Worm (Caenorhabditis elegans) whole organism, L3 larva: ENCODE results near the gene clec-162.

Source experiments
- R02D3.7 ChIP-seq: fragments of 150-350 bp; optimal IDR thresholded peaks from 2 replicates; lab custom pipeline; 2014; ENCODE audit warnings: missing biosample characterization, missing genetic modification characterization
- ZK546.5 ChIP-seq: sonication (generic microtip); optimal IDR thresholded peaks from 2 replicates; lab custom pipeline; 2017; ENCODE audit warnings: missing biosample characterization, missing genetic modification characterization
- aly-2 ChIP-seq: fragments of 150-350 bp; optimal IDR thresholded peaks from 2 replicates; lab custom pipeline; 2014; ENCODE audit warnings: missing biosample characterization, missing genetic modification characterization
- ama-1 ChIP-seq: fragments of 150-350 bp; optimal IDR thresholded peaks from 2 replicates; lab custom pipeline; 2018
- ceh-16 ChIP-seq: sonication (generic microtip); optimal IDR thresholded peaks from 2 replicates; lab custom pipeline; 2017; ENCODE audit warnings: missing biosample characterization, missing genetic modification characterization
- ceh-28 ChIP-seq: fragments of 150-350 bp; optimal IDR thresholded peaks from 2 replicates; lab custom pipeline; 2014; ENCODE audit warnings: missing biosample characterization, missing genetic modification reagents, missing genetic modification characterization
- ceh-82 ChIP-seq: fragments of 150-350 bp; optimal IDR thresholded peaks from 2 replicates; lab custom pipeline; 2014; ENCODE audit warnings: missing biosample characterization, missing genetic modification characterization
- ceh-9 ChIP-seq: sonication (generic microtip); optimal IDR thresholded peaks from 2 replicates; lab custom pipeline; 2018; ENCODE audit warnings: missing biosample characterization, missing genetic modification characterization
- daf-12 ChIP-seq: fragments of 150-350 bp; optimal IDR thresholded peaks from 2 replicates; lab custom pipeline; 2014; ENCODE audit warnings: missing biosample characterization, missing genetic modification reagents, missing genetic modification characterization
- egl-27 ChIP-seq: sonication (generic microtip); optimal IDR thresholded peaks from 4 replicates; lab custom pipeline; 2017; ENCODE audit warnings: missing biosample characterization, missing genetic modification reagents, missing genetic modification characterization
- egl-5 ChIP-seq: fragments of 150-350 bp; optimal IDR thresholded peaks from 2 replicates; lab custom pipeline; 2017; ENCODE audit warnings: missing biosample characterization, missing genetic modification reagents, missing genetic modification characterization, inconsistent platforms
- elt-1 ChIP-seq: fragments of 150-350 bp; optimal IDR thresholded peaks from 2 replicates; lab custom pipeline; 2014; ENCODE audit warnings: missing biosample characterization, missing genetic modification characterization
- elt-2 ChIP-seq: sonication (generic microtip); optimal IDR thresholded peaks from 2 replicates; lab custom pipeline; 2016; ENCODE audit warnings: missing genetic modification reagents, mild to moderate bottlenecking, missing genetic modification characterization, missing compliant biosample characterization
- elt-3 ChIP-seq, 3 experiments: fragments of 150-350 bp in 1 of 3; sonication (generic microtip) in 2 of 3; optimal IDR thresholded peaks; 2 replicates in 2 of 3; 4 replicates in 1 of 3; lab custom pipeline; 2014 to 2017; ENCODE audit warnings: missing biosample characterization in 3 of 3, missing genetic modification characterization in 3 of 3
- eor-1 ChIP-seq, 2 experiments: fragments of 150-350 bp; optimal IDR thresholded peaks; 2 replicates each; lab custom pipeline; 2014 to 2018; ENCODE audit warnings: missing biosample characterization in 2 of 2, missing genetic modification characterization in 2 of 2
- fkh-10 ChIP-seq: sonication (generic microtip); optimal IDR thresholded peaks from 2 replicates; lab custom pipeline; 2017; ENCODE audit warnings: missing biosample characterization, missing genetic modification reagents, missing genetic modification characterization
- fkh-2 ChIP-seq: fragments of 150-350 bp; optimal IDR thresholded peaks from 2 replicates; lab custom pipeline; 2014; ENCODE audit warnings: missing biosample characterization, missing genetic modification reagents, missing genetic modification characterization
- fos-1 ChIP-seq: fragments of 150-350 bp; optimal IDR thresholded peaks from 2 replicates; lab custom pipeline; 2014; ENCODE audit warnings: missing biosample characterization, missing genetic modification characterization
- hmg-11 ChIP-seq: sonication (generic microtip); optimal IDR thresholded peaks from 2 replicates; lab custom pipeline; 2016; ENCODE audit warnings: missing genetic modification characterization, missing compliant biosample characterization
- jun-1 ChIP-seq: fragments of 150-350 bp; optimal IDR thresholded peaks from 2 replicates; lab custom pipeline; 2014; ENCODE audit warnings: missing biosample characterization, missing genetic modification reagents, missing genetic modification characterization
- lin-15B ChIP-seq: fragments of 150-350 bp; optimal IDR thresholded peaks from 2 replicates; lab custom pipeline; 2014; ENCODE audit warnings: missing biosample characterization, missing genetic modification characterization
- lin-39 ChIP-seq: fragments of 150-350 bp; optimal IDR thresholded peaks from 2 replicates; lab custom pipeline; 2018; ENCODE audit warnings: missing biosample characterization, missing genetic modification reagents, missing genetic modification characterization
- lsy-12 ChIP-seq: sonication (generic microtip); optimal IDR thresholded peaks from 2 replicates; lab custom pipeline; 2016; ENCODE audit warnings: mild to moderate bottlenecking, missing genetic modification characterization, missing compliant biosample characterization
- mdl-1 ChIP-seq: fragments of 150-350 bp; optimal IDR thresholded peaks from 2 replicates; lab custom pipeline; 2014; ENCODE audit warnings: missing biosample characterization, missing genetic modification characterization
- mml-1 ChIP-seq: fragments of 150-350 bp; sonication (generic microtip); optimal IDR thresholded peaks from 3 replicates; lab custom pipeline; 2014; ENCODE audit warnings: missing biosample characterization, missing genetic modification characterization
- nfya-1 ChIP-seq: sonication (generic microtip); optimal IDR thresholded peaks from 2 replicates; lab custom pipeline; 2017; ENCODE audit warnings: missing genetic modification characterization, mild to moderate bottlenecking, missing compliant biosample characterization, antibody characterized with exemption, moderate library complexity; ENCODE audit not compliant: insufficient read depth
- nhr-11 ChIP-seq: fragments of 150-350 bp; optimal IDR thresholded peaks from 2 replicates; lab custom pipeline; 2014; ENCODE audit warnings: missing biosample characterization, missing genetic modification characterization
- nhr-12 ChIP-seq: fragments of 150-350 bp; optimal IDR thresholded peaks from 2 replicates; lab custom pipeline; 2014; ENCODE audit warnings: missing biosample characterization, missing genetic modification characterization
- nhr-23 ChIP-seq: fragments of 150-350 bp; optimal IDR thresholded peaks from 2 replicates; lab custom pipeline; 2014; ENCODE audit warnings: missing biosample characterization, missing genetic modification reagents, missing genetic modification characterization
- nhr-237 ChIP-seq: fragments of 150-350 bp; optimal IDR thresholded peaks from 2 replicates; lab custom pipeline; 2014; ENCODE audit warnings: missing biosample characterization, missing genetic modification characterization
- nhr-25 ChIP-seq: sonication (generic microtip); optimal IDR thresholded peaks from 2 replicates; lab custom pipeline; 2017; ENCODE audit warnings: missing biosample characterization, missing genetic modification characterization
- nhr-28 ChIP-seq: fragments of 150-350 bp; optimal IDR thresholded peaks from 2 replicates; lab custom pipeline; 2014; ENCODE audit warnings: missing biosample characterization, missing genetic modification characterization
- nhr-43 ChIP-seq: sonication (generic microtip); optimal IDR thresholded peaks from 2 replicates; lab custom pipeline; 2016; ENCODE audit warnings: mild to moderate bottlenecking, missing genetic modification characterization, missing compliant biosample characterization; ENCODE audit not compliant: poor library complexity, severe bottlenecking
- nhr-67 ChIP-seq: fragments of 150-350 bp; optimal IDR thresholded peaks from 2 replicates; lab custom pipeline; 2014; ENCODE audit warnings: missing biosample characterization, missing genetic modification characterization
- nhr-76 ChIP-seq: fragments of 150-350 bp; sonication (generic microtip); optimal IDR thresholded peaks from 5 replicates; lab custom pipeline; 2014; ENCODE audit warnings: missing biosample characterization, missing genetic modification characterization
- nhr-77 ChIP-seq: fragments of 150-350 bp; optimal IDR thresholded peaks from 2 replicates; lab custom pipeline; 2014; ENCODE audit warnings: missing biosample characterization, missing genetic modification characterization
- pha-4 ChIP-seq: fragments of 150-350 bp; optimal IDR thresholded peaks from 2 replicates; lab custom pipeline; 2014; ENCODE audit warnings: missing biosample characterization, missing genetic modification reagents, missing genetic modification characterization
- pqm-1 ChIP-seq: fragments of 150-350 bp; optimal IDR thresholded peaks from 2 replicates; lab custom pipeline; 2017; ENCODE audit warnings: missing biosample characterization, missing genetic modification characterization, inconsistent platforms
- sea-2 ChIP-seq: fragments of 150-350 bp; sonication (generic microtip); optimal IDR thresholded peaks from 4 replicates; lab custom pipeline; 2014; ENCODE audit warnings: missing biosample characterization, missing genetic modification reagents, missing genetic modification characterization
- skn-1 ChIP-seq: fragments of 150-350 bp; optimal IDR thresholded peaks from 2 replicates; lab custom pipeline; 2014; ENCODE audit warnings: missing biosample characterization, missing genetic modification characterization
- snpc-4 ChIP-seq: fragments of 150-350 bp; optimal IDR thresholded peaks from 2 replicates; lab custom pipeline; 2014; ENCODE audit warnings: missing biosample characterization, missing genetic modification characterization
- tbx-2 ChIP-seq: sonication (generic microtip); optimal IDR thresholded peaks from 2 replicates; lab custom pipeline; 2016; ENCODE audit warnings: mild to moderate bottlenecking, missing genetic modification characterization, missing compliant biosample characterization
- unc-39 ChIP-seq: sonication (generic microtip); optimal IDR thresholded peaks from 4 replicates; lab custom pipeline; 2017; ENCODE audit warnings: missing biosample characterization, missing genetic modification characterization
- unc-62 ChIP-seq: fragments of 150-350 bp; sonication (generic microtip); optimal IDR thresholded peaks from 4 replicates; lab custom pipeline; 2014; ENCODE audit warnings: missing biosample characterization, missing genetic modification reagents, missing genetic modification characterization
- zag-1 ChIP-seq: fragments of 150-350 bp; optimal IDR thresholded peaks from 2 replicates; lab custom pipeline; 2014; ENCODE audit warnings: missing biosample characterization, missing genetic modification characterization
- ztf-11 ChIP-seq: fragments of 150-350 bp; optimal IDR thresholded peaks from 2 replicates; lab custom pipeline; 2014; ENCODE audit warnings: missing biosample characterization, missing genetic modification characterization
- ztf-4 ChIP-seq: fragments of 150-350 bp; optimal IDR thresholded peaks from 2 replicates; lab custom pipeline; 2014; ENCODE audit warnings: missing biosample characterization, missing genetic modification characterization

Gene clec-162

DNA sequence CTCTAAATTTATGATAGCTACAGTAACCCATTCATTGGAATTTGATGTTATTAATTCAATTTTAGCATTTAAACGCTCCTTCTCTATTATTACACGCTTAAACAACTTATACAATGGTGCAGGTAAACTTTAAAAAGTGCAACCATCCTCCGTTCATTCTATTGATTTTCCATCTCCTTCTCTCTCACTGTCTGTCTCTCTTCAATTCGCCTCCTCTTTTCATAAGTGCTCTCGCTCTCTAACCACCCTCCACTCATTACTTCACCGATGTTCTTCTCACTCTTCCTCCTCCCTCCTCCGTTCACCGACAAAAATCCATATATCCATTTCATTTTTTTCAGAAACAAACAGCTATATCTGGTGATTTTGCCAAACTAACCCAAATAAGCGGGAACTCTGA, 41.2 kb upstream of the clec-162 start, which contains the start of gene cbp-1:
cbp-1 (plus strand) TSS at position 335 of the 400 bp plus-strand sequence.
- TF ChIP-seq hmg-11 (peak; percentile 18), nfya-1 (peak; percentile 69), pha-4 (tag; lab: Kevin White, UChicago) (peak; percentile 73), daf-12 (tag; lab: Kevin White, UChicago) (peak; percentile 48), nhr-25 (tag; lab: Kevin White, UChicago) (peak; percentile 51), unc-62 (GFP tag; lab: Kevin White, UChicago) (no peak), lin-39 (tag; lab: Kevin White, UChicago) (peak; percentile 53), elt-3 (tag; optimal IDR thresholded peaks at IDR 0.05; lab: Kevin White, UChicago) (no peak), nhr-23 (tag; lab: Kevin White, UChicago) (peak; percentile 57), ceh-16 (no peak), nhr-12 (tag; lab: Kevin White, UChicago) (no peak), ceh-28 (tag; lab: Kevin White, UChicago) (peak; percentile 83), egl-5 (tag; lab: Kevin White, UChicago) (peak; percentile 44), ceh-9 (no peak)
- TF ChIP-seq, all 47 proteins: peak for 9

DNA sequence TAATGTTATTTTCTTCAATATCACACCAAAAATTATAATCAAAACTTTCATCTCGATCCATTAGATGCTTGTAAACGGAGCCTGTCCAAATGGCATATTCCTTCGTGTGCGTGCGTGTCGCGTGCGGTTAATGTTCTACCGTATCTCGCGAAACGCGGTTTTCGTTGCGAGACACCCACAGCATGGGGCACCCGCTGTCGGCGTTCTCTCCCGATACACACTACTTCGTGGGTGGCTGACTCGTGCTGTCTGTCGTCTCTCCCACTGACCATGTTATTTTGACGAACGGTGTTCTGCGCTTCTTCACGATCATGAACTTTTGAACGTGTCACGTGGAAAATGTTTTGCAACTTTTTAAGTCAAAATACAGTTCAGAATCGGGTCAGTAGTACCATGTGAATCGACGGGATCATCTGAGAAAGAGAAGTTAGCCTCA, 40.5 kb upstream of the clec-162 start:
- TF ChIP-seq jun-1 (tag; lab: Kevin White, UChicago) (peak; percentile 98), nhr-25 (tag; lab: Kevin White, UChicago) (peak; percentile 99), nhr-77 (tag; lab: Kevin White, UChicago) (peak; percentile 77), ceh-28 (tag; lab: Kevin White, UChicago) (peak; percentile 90), unc-62 (GFP tag; lab: Kevin White, UChicago) (peak; percentile 86), ceh-82 (tag; lab: Kevin White, UChicago) (peak; percentile 93), elt-1 (tag; lab: Kevin White, UChicago) (peak; percentile 85), daf-12 (tag; lab: Kevin White, UChicago) (peak; percentile 70), egl-5 (tag; lab: Kevin White, UChicago) (peak; percentile 98), pha-4 (tag; lab: Kevin White, UChicago) (peak; percentile 98), nhr-43 (tag; lab: Kevin White, UChicago) (peak; percentile 98), nhr-67 (tag; lab: Kevin White, UChicago) (no peak), elt-2 (tag; lab: Kevin White, UChicago) (peak; percentile 94), ama-1 (lab: Kevin White, UChicago) (peak; percentile 99), fkh-2 (no peak), pqm-1 (tag; lab: Kevin White, UChicago) (peak; percentile 93), ceh-16 (no peak), sea-2 (GFP tag; lab: Kevin White, UChicago) (peak; percentile 21), lin-15B (peak; percentile 95), ceh-9 (no peak), zag-1 (tag; lab: Kevin White, UChicago) (peak; percentile 60), lsy-12 (tag; lab: Kevin White, UChicago) (peak; percentile 99), R02D3.7 (peak; percentile 90), ztf-4 (peak; percentile 95), fos-1 (tag; lab: Kevin White, UChicago) (peak; percentile 92), nfya-1 (peak; percentile 99), eor-1 (tag; optimal IDR thresholded peaks at IDR 0.05; lab: Kevin White, UChicago) (no peak), fkh-10 (GFP tag; lab: Kevin White, UChicago) (peak; percentile 66), nhr-28 (tag; lab: Kevin White, UChicago) (peak; percentile 16), ZK546.5 (tag; lab: Kevin White, UChicago) (peak; percentile 57), nhr-11 (tag; lab: Kevin White, UChicago) (peak; percentile 91), elt-3 (tag; optimal IDR thresholded peaks at IDR 0.05; lab: Kevin White, UChicago) (peak in 2 of 3 experiments; percentile 29 to 88), aly-2 (tag; lab: Kevin White, UChicago) (peak; percentile 90), mdl-1 (tag; lab: Kevin White, UChicago) (peak; percentile 92), nhr-23 (tag; lab: Kevin White, UChicago) (peak; percentile 99), tbx-2 (tag; lab: Kevin White, UChicago) (peak; percentile 97), hmg-11 (peak; percentile 96), nhr-12 (tag; lab: Kevin White, UChicago) (no peak), snpc-4 (peak; percentile 87), unc-39 (tag; lab: Kevin White, UChicago) (peak; percentile 34), nhr-76 (peak; percentile 37), lin-39 (tag; lab: Kevin White, UChicago) (peak; percentile 100), skn-1 (tag; lab: Kevin White, UChicago) (peak; percentile 93), egl-27 (peak; percentile 78), mml-1 (tag; lab: Kevin White, UChicago) (no peak), ztf-11 (tag; lab: Kevin White, UChicago) (no peak), nhr-237 (tag; lab: Kevin White, UChicago) (peak; percentile 4)
- TF ChIP-seq, all 47 proteins: peak for 39
